Fruit fly (Drosophila melanogaster): Measurements from ENCODE around the gene mRpL1.

DNA sequence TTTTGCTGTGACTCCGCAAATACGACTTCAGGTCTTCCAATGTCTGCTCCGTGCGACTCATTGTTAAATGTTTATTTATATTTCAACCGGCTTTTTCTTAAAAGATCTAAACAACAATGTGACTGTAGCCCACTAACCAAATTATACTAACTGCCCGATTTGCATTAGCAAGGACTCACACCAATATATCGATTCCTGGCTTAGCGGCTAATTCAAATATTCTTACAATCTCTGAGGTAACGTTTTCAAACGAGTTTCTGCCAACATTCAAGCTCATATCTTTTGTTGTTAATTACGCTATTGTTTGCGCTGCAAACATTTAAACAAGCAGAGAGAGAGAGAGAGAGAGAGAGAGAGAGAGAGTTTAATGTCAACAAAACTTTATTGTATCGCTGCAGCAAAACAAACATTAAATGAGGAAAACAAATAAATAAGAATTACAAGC lies 7.3 kb downstream of the mRpL1 start, which contains the start of gene tex:
- TF ChIP-seq CG8478 (optimal IDR thresholded peaks at IDR 0.05) = no peak
- TF ChIP-seq pan (optimal IDR thresholded peaks at IDR 0.05) = no peak
- TF ChIP-seq usp (GFP tag; optimal IDR thresholded peaks at IDR 0.05) = no peak
- no peak for TF ChIP-seq psq (optimal IDR thresholded peaks at IDR 0.05)
